Worm (Caenorhabditis elegans) whole organism, late embryonic: ENCODE data around the gene C33A12.4.

Source experiments
- C08G9.2 ChIP-seq: sonication (generic microtip); optimal IDR thresholded peaks from 2 replicates; lab custom pipeline; 2016; ENCODE audit warnings: mild to moderate bottlenecking, missing genetic modification characterization, moderate library complexity, missing compliant biosample characterization
- F13H6.1 ChIP-seq: sonication (generic microtip); optimal IDR thresholded peaks from 2 replicates; lab custom pipeline; 2016; ENCODE audit warnings: missing genetic modification characterization, missing compliant biosample characterization
- K02D7.2 ChIP-seq: sonication (generic microtip); optimal IDR thresholded peaks from 2 replicates; lab custom pipeline; 2017; ENCODE audit warnings: mild to moderate bottlenecking, missing genetic modification characterization, missing compliant biosample characterization
- T23F11.4 ChIP-seq: fragments of 200-800 bp; sonication (Bioruptor generic); optimal IDR thresholded peaks from 2 replicates; lab custom pipeline; 2018; ENCODE audit warnings: mild to moderate bottlenecking, missing genetic modification characterization, missing compliant biosample characterization
- Y22D7AL.16 ChIP-seq: sonication (generic microtip); optimal IDR thresholded peaks from 2 replicates; lab custom pipeline; 2016; ENCODE audit warnings: missing genetic modification characterization, missing compliant biosample characterization
- ahr-1 ChIP-seq: sonication (generic microtip); optimal IDR thresholded peaks from 2 replicates; lab custom pipeline; 2016; ENCODE audit warnings: missing genetic modification characterization, missing compliant biosample characterization
- ama-1 ChIP-seq: fragments of 150-350 bp; optimal IDR thresholded peaks from 2 replicates; lab custom pipeline; 2014
- ceh-14 ChIP-seq: sonication (generic microtip); optimal IDR thresholded peaks from 2 replicates; lab custom pipeline; 2016; ENCODE audit warnings: missing genotype, missing genetic modification characterization, missing compliant biosample characterization
- ceh-18 ChIP-seq: sonication (generic microtip); optimal IDR thresholded peaks from 2 replicates; lab custom pipeline; 2016; ENCODE audit warnings: missing genetic modification characterization, missing compliant biosample characterization
- ceh-19 ChIP-seq: fragments of 200-800 bp; sonication (Bioruptor generic); optimal IDR thresholded peaks from 2 replicates; lab custom pipeline; 2018; ENCODE audit warnings: mild to moderate bottlenecking, missing genetic modification characterization, missing compliant biosample characterization
- ceh-2 ChIP-seq: sonication (generic microtip); optimal IDR thresholded peaks from 2 replicates; lab custom pipeline; 2016; ENCODE audit warnings: missing genotype, missing genetic modification characterization, missing compliant biosample characterization
- ceh-30 ChIP-seq: fragments of 150-350 bp; optimal IDR thresholded peaks from 2 replicates; lab custom pipeline; 2014; ENCODE audit warnings: missing biosample characterization, missing genetic modification characterization
- ceh-34 ChIP-seq: sonication (generic microtip); optimal IDR thresholded peaks from 2 replicates; lab custom pipeline; 2016; ENCODE audit warnings: mild to moderate bottlenecking, missing genetic modification characterization, missing compliant biosample characterization
- ceh-45 ChIP-seq: fragments of 200-800 bp; sonication (Bioruptor generic); IDR thresholded peaks from 2 replicates; pipeline ENCODE4 v1.3.6; 2022; ENCODE audit warnings: missing genetic modification reagents, missing genetic modification characterization, missing compliant biosample characterization
- ceh-48 ChIP-seq: sonication (generic microtip); optimal IDR thresholded peaks from 2 replicates; lab custom pipeline; 2016; ENCODE audit warnings: missing genetic modification characterization, inconsistent platforms, missing compliant biosample characterization
- ceh-6 ChIP-seq: fragments of 200-800 bp; sonication (Bioruptor generic); optimal IDR thresholded peaks from 2 replicates; lab custom pipeline; 2018; ENCODE audit warnings: mild to moderate bottlenecking, missing genetic modification characterization, missing compliant biosample characterization
- ceh-9 ChIP-seq: sonication (generic microtip); optimal IDR thresholded peaks from 2 replicates; lab custom pipeline; 2016; ENCODE audit warnings: mild to moderate bottlenecking, missing genetic modification characterization, inconsistent platforms, missing compliant biosample characterization
- che-1 ChIP-seq: sonication (generic microtip); optimal IDR thresholded peaks from 2 replicates; lab custom pipeline; 2016; ENCODE audit warnings: mild to moderate bottlenecking, missing genetic modification characterization, missing compliant biosample characterization
- dmd-4 ChIP-seq: sonication (generic microtip); optimal IDR thresholded peaks from 2 replicates; lab custom pipeline; 2016; ENCODE audit warnings: borderline replicate concordance, missing genetic modification characterization, missing compliant biosample characterization
- dve-1 ChIP-seq: sonication (generic microtip); optimal IDR thresholded peaks from 2 replicates; lab custom pipeline; 2017; ENCODE audit warnings: antibody characterized with exemption, mild to moderate bottlenecking, missing genetic modification characterization, missing compliant biosample characterization
- elt-2 ChIP-seq: sonication (generic microtip); optimal IDR thresholded peaks from 2 replicates; lab custom pipeline; 2016; ENCODE audit warnings: missing genetic modification reagents, missing genetic modification characterization, missing compliant biosample characterization
- fax-1 ChIP-seq: sonication (generic microtip); optimal IDR thresholded peaks from 2 replicates; lab custom pipeline; 2016; ENCODE audit warnings: missing genotype, missing genetic modification characterization, missing compliant biosample characterization
- fkh-10 ChIP-seq: fragments of 150-350 bp; optimal IDR thresholded peaks from 2 replicates; lab custom pipeline; 2014; ENCODE audit warnings: missing biosample characterization, missing genetic modification reagents, missing genetic modification characterization
- fkh-6 ChIP-seq: sonication (generic microtip); optimal IDR thresholded peaks from 2 replicates; lab custom pipeline; 2016; ENCODE audit warnings: missing genetic modification characterization, missing compliant biosample characterization
- gmeb-2 ChIP-seq: sonication (generic microtip); optimal IDR thresholded peaks from 2 replicates; lab custom pipeline; 2016; ENCODE audit warnings: missing genetic modification characterization, inconsistent platforms, missing compliant biosample characterization
- hlh-13 ChIP-seq: fragments of 200-800 bp; sonication (Bioruptor generic); optimal IDR thresholded peaks from 2 replicates; lab custom pipeline; 2018; ENCODE audit warnings: mild to moderate bottlenecking, missing genetic modification characterization, missing compliant biosample characterization
- hlh-6 ChIP-seq: sonication (generic microtip); optimal IDR thresholded peaks from 2 replicates; lab custom pipeline; 2016; ENCODE audit warnings: missing genotype, missing genetic modification characterization, missing compliant biosample characterization
- lim-6 ChIP-seq: sonication (generic microtip); optimal IDR thresholded peaks from 2 replicates; lab custom pipeline; 2016; ENCODE audit warnings: missing genetic modification characterization, missing compliant biosample characterization
- mec-3 ChIP-seq: sonication (generic microtip); optimal IDR thresholded peaks from 2 replicates; lab custom pipeline; 2016; ENCODE audit warnings: borderline replicate concordance, missing genetic modification characterization, missing compliant biosample characterization
- nfya-1 ChIP-seq: sonication (generic microtip); optimal IDR thresholded peaks from 2 replicates; lab custom pipeline; 2017; ENCODE audit warnings: missing genetic modification characterization, mild to moderate bottlenecking, missing compliant biosample characterization, antibody characterized with exemption, moderate library complexity
- nhr-11 ChIP-seq: fragments of 150-350 bp; optimal IDR thresholded peaks from 2 replicates; lab custom pipeline; 2014; ENCODE audit warnings: missing biosample characterization, missing genetic modification characterization
- nhr-232 ChIP-seq: sonication (generic microtip); optimal IDR thresholded peaks from 2 replicates; lab custom pipeline; 2016; ENCODE audit warnings: missing genetic modification characterization, missing compliant biosample characterization
- pax-1 ChIP-seq: fragments of 150-350 bp; optimal IDR thresholded peaks from 2 replicates; lab custom pipeline; 2014; ENCODE audit warnings: missing biosample characterization, missing genetic modification characterization
- pha-4 ChIP-seq: fragments of 150-350 bp; optimal IDR thresholded peaks from 2 replicates; lab custom pipeline; 2018; ENCODE audit warnings: missing biosample characterization, missing genetic modification reagents, missing genetic modification characterization
- pqm-1 ChIP-seq: sonication (generic microtip); optimal IDR thresholded peaks from 2 replicates; lab custom pipeline; 2016; ENCODE audit warnings: missing genetic modification characterization, missing compliant biosample characterization
- pros-1 ChIP-seq: fragments of 150-350 bp; optimal IDR thresholded peaks from 2 replicates; lab custom pipeline; 2014; ENCODE audit warnings: missing biosample characterization, missing genetic modification reagents, missing genetic modification characterization
- ref-2 ChIP-seq: sonication (generic microtip); optimal IDR thresholded peaks from 2 replicates; lab custom pipeline; 2016; ENCODE audit warnings: missing genetic modification characterization, missing compliant biosample characterization
- rnt-1 ChIP-seq: sonication (generic microtip); optimal IDR thresholded peaks from 2 replicates; lab custom pipeline; 2016; ENCODE audit warnings: missing genetic modification characterization, missing compliant biosample characterization
- sdc-2 ChIP-seq: sonication (generic microtip); optimal IDR thresholded peaks from 2 replicates; lab custom pipeline; 2016; ENCODE audit warnings: missing genotype, missing genetic modification characterization, missing compliant biosample characterization
- sox-4 ChIP-seq: sonication (generic microtip); optimal IDR thresholded peaks from 2 replicates; lab custom pipeline; 2017; ENCODE audit warnings: mild to moderate bottlenecking, missing genetic modification characterization, inconsistent platforms, missing compliant biosample characterization
- tbx-2 ChIP-seq: sonication (generic microtip); optimal IDR thresholded peaks from 2 replicates; lab custom pipeline; 2016; ENCODE audit warnings: missing genetic modification characterization, missing compliant biosample characterization
- tbx-7 ChIP-seq: sonication (generic microtip); optimal IDR thresholded peaks from 2 replicates; lab custom pipeline; 2016; ENCODE audit warnings: missing genotype, missing genetic modification characterization, missing compliant biosample characterization
- ttx-3 ChIP-seq: sonication (generic microtip); optimal IDR thresholded peaks from 2 replicates; lab custom pipeline; 2016; ENCODE audit warnings: missing genetic modification reagents, missing genetic modification characterization, missing compliant biosample characterization
- unc-3 ChIP-seq, 2 experiments: fragments of 200-800 bp in 1 of 2; sonication (Bioruptor generic) in 1 of 2; sonication (generic microtip) in 1 of 2; conservative IDR thresholded peaks in 1 of 2; optimal IDR thresholded peaks in 1 of 2; 2 replicates each; pipeline versions ENCODE4 v1.3.6 to Lab custom; 2016 to 2022; ENCODE audit warnings: missing compliant biosample characterization in 2 of 2, missing genetic modification characterization in 2 of 2, missing genetic modification reagents in 1 of 2
- unc-42 ChIP-seq: sonication (generic microtip); optimal IDR thresholded peaks from 2 replicates; lab custom pipeline; 2016; ENCODE audit warnings: missing genotype, missing genetic modification characterization, missing compliant biosample characterization
- zip-5 ChIP-seq: sonication (generic microtip); optimal IDR thresholded peaks from 2 replicates; lab custom pipeline; 2016; ENCODE audit warnings: missing genetic modification characterization, missing compliant biosample characterization
- ztf-16 ChIP-seq: sonication (generic microtip); optimal IDR thresholded peaks from 2 replicates; lab custom pipeline; 2017; ENCODE audit warnings: missing genetic modification characterization, missing compliant biosample characterization

The C33A12.4 gene

ce11 chrIV:9480936-9481335 lies 29.4 kb downstream of the C33A12.4 start, which contains the start of gene cng-3:
Gene cng-3, minus strand, starts transcription at chrIV:9481037.
- no peak for TF ChIP-seq nhr-232 (tag; lab: Kevin White, UChicago)
- no peak for TF ChIP-seq sox-4
- no peak for TF ChIP-seq fkh-6 (tag; lab: Kevin White, UChicago)
- no peak for TF ChIP-seq elt-2
- TF ChIP-seq ceh-18 (tag; lab: Kevin White, UChicago) = no peak
- no peak for TF ChIP-seq nhr-11
- TF ChIP-seq ref-2 (tag; lab: Kevin White, UChicago) = no peak
- TF ChIP-seq K02D7.2 (tag; lab: Kevin White, UChicago) = no peak
- no peak for TF ChIP-seq tbx-7
- TF ChIP-seq ahr-1 (tag; lab: Kevin White, UChicago) = no peak
- TF ChIP-seq ceh-30 (tag; lab: Kevin White, UChicago) = no peak
- no peak for TF ChIP-seq dve-1
- no peak for TF ChIP-seq dmd-4 (tag; lab: Kevin White, UChicago)
- no peak for TF ChIP-seq ztf-16 (tag; lab: Kevin White, UChicago)
- no peak for TF ChIP-seq C08G9.2 (tag; lab: Kevin White, UChicago)
- no peak for TF ChIP-seq ceh-14
- no peak for TF ChIP-seq unc-42 (tag; lab: Kevin White, UChicago)
- TF ChIP-seq F13H6.1 (tag; lab: Kevin White, UChicago) = no peak
- TF ChIP-seq, all 69 proteins: peak for 0

- TF ChIP-seq che-1 = peak; percentile 95
- TF ChIP-seq ttx-3 (tag; lab: Kevin White, UChicago) = peak; percentile 93
- no peak for TF ChIP-seq pqm-1 (tag; lab: Kevin White, UChicago)
- TF ChIP-seq hlh-6 (tag; lab: Kevin White, UChicago) = peak; percentile 97
- TF ChIP-seq pha-4 = no peak
- peak; percentile 84 for TF ChIP-seq ceh-14
- TF ChIP-seq nhr-11 = no peak
- TF ChIP-seq rnt-1 (tag; lab: Kevin White, UChicago) = peak; percentile 79
- no peak for TF ChIP-seq ama-1 (lab: Kevin White, UChicago)
- peak; percentile 89 for TF ChIP-seq ceh-2 (tag; lab: Kevin White, UChicago)
- TF ChIP-seq dve-1 = peak; percentile 73
- peak; percentile 91 for TF ChIP-seq hlh-13 (GFP tag; lab: Kevin White, UChicago)
- peak; percentile 83 for TF ChIP-seq lim-6 (tag; lab: Kevin White, UChicago)
- TF ChIP-seq unc-3 (GFP tag; conservative IDR thresholded peaks at IDR 0.05; lab: Robert Waterston, UW) = peak; percentile 90
- peak; percentile 88 for TF ChIP-seq unc-3 (tag; optimal IDR thresholded peaks at IDR 0.05; lab: Kevin White, UChicago)
- TF ChIP-seq tbx-2 (tag; lab: Kevin White, UChicago) = peak; percentile 94
- peak; percentile 83 for TF ChIP-seq mec-3 (tag; lab: Kevin White, UChicago)
- TF ChIP-seq ceh-34 = peak; percentile 93
- no peak for TF ChIP-seq pax-1 (tag; lab: Kevin White, UChicago)
- TF ChIP-seq nhr-232 (tag; lab: Kevin White, UChicago) = peak; percentile 87
- peak; percentile 74 for TF ChIP-seq ceh-9 (tag; lab: Kevin White, UChicago)
- TF ChIP-seq zip-5 (tag; lab: Kevin White, UChicago) = peak; percentile 80
- peak; percentile 94 for TF ChIP-seq fkh-6 (tag; lab: Kevin White, UChicago)
- peak; percentile 93 for TF ChIP-seq gmeb-2 (tag; lab: Kevin White, UChicago)
- peak; percentile 94 for TF ChIP-seq ceh-48 (tag; lab: Kevin White, UChicago)
- peak; percentile 57 for TF ChIP-seq tbx-7
- TF ChIP-seq ztf-16 (tag; lab: Kevin White, UChicago) = peak; percentile 94
- TF ChIP-seq ceh-18 (tag; lab: Kevin White, UChicago) = peak; percentile 82
- peak; percentile 97 for TF ChIP-seq fax-1
- peak; percentile 90 for TF ChIP-seq ceh-45
- TF ChIP-seq Y22D7AL.16 = peak; percentile 94
- peak; percentile 92 for TF ChIP-seq ahr-1 (tag; lab: Kevin White, UChicago)
- no peak for TF ChIP-seq pros-1 (tag; lab: Kevin White, UChicago)
- peak; percentile 91 for TF ChIP-seq T23F11.4 (GFP tag; lab: Kevin White, UChicago)
- TF ChIP-seq ceh-30 (tag; lab: Kevin White, UChicago) = peak; percentile 19
- peak; percentile 97 for TF ChIP-seq ceh-6 (GFP tag; lab: Kevin White, UChicago)
- peak; percentile 87 for TF ChIP-seq C08G9.2 (tag; lab: Kevin White, UChicago)
- TF ChIP-seq sdc-2 = peak; percentile 87
- peak; percentile 93 for TF ChIP-seq ceh-19 (GFP tag; lab: Kevin White, UChicago)
- TF ChIP-seq fkh-10 (GFP tag; lab: Kevin White, UChicago) = peak; percentile 0
- peak; percentile 90 for TF ChIP-seq F13H6.1 (tag; lab: Kevin White, UChicago)
- TF ChIP-seq nfya-1 = peak; percentile 50
Observed at ce11 chrIV:9477135-9477928, 33.0 kb downstream of the C33A12.4 start, which contains the start of gene wrt-3. Gene wrt-3, minus strand, starts transcription at chrIV:9477456.
